Worm (Caenorhabditis elegans): Measurements from ENCODE around the gene K01G12.22.

K01G12.22 gene

ce11 chrIV:14182077-14182476 lies 9.9 kb upstream of the K01G12.22 start, which contains the start of gene R05A10.1:
R05A10.1 (plus strand) TSS chrIV:14182377.
- TF ChIP-seq nhr-28 (tag; optimal IDR thresholded peaks at IDR 0.05) (no peak), ceh-83 (GFP tag; optimal IDR thresholded peaks at IDR 0.05) (no peak), snpc-4 (tag; optimal IDR thresholded peaks at IDR 0.05) (no peak), blmp-1 (tag; optimal IDR thresholded peaks at IDR 0.05) (no peak), zip-8 (tag; optimal IDR thresholded peaks at IDR 0.05) (no peak), cnd-1 (tag; optimal IDR thresholded peaks at IDR 0.05) (no peak), sem-2 (GFP tag; optimal IDR thresholded peaks at IDR 0.05) (no peak), tbx-8 (GFP tag; optimal IDR thresholded peaks at IDR 0.05) (no peak)

ce11 chrIV:14186264-14186663 lies 5.8 kb upstream of the K01G12.22 start:
- TF ChIP-seq nhr-2 (tag; optimal IDR thresholded peaks at IDR 0.05): no peak
- no peak for TF ChIP-seq ztf-11 (tag; optimal IDR thresholded peaks at IDR 0.05)
- TF ChIP-seq drap-1 (GFP tag; optimal IDR thresholded peaks at IDR 0.05): no peak
- TF ChIP-seq blmp-1 (tag; optimal IDR thresholded peaks at IDR 0.05): no peak
- TF ChIP-seq cnd-1 (tag; optimal IDR thresholded peaks at IDR 0.05): no peak
- TF ChIP-seq sem-2 (GFP tag; optimal IDR thresholded peaks at IDR 0.05): no peak
- no peak for TF ChIP-seq ceh-43 (GFP tag; optimal IDR thresholded peaks at IDR 0.05)
- TF ChIP-seq ham-2 (GFP tag; optimal IDR thresholded peaks at IDR 0.05): no peak
- TF ChIP-seq snpc-4 (tag; optimal IDR thresholded peaks at IDR 0.05): no peak
- TF ChIP-seq zip-8 (tag; optimal IDR thresholded peaks at IDR 0.05): no peak
- TF ChIP-seq lin-32 (GFP tag; optimal IDR thresholded peaks at IDR 0.05): no peak
- no peak for TF ChIP-seq elt-1 (tag; optimal IDR thresholded peaks at IDR 0.05; ENCODE audit: borderline replicate concordance, insufficient read depth)
- no peak for TF ChIP-seq ceh-39 (tag; optimal IDR thresholded peaks at IDR 0.05)
- TF ChIP-seq tbx-8 (GFP tag; optimal IDR thresholded peaks at IDR 0.05): no peak
- no peak for TF ChIP-seq nhr-12 (tag; optimal IDR thresholded peaks at IDR 0.05)
- no peak for TF ChIP-seq mep-1 (tag; optimal IDR thresholded peaks at IDR 0.05)

ce11 chrIV:14193196-14193595 lies 1.2 kb downstream of the K01G12.22 start, which contains the start of gene K01G12.3:
K01G12.3 (plus strand) TSS chrIV:14193496.
- no peak for TF ChIP-seq nhr-76 (tag; optimal IDR thresholded peaks at IDR 0.05)
- TF ChIP-seq sptf-1 (tag; optimal IDR thresholded peaks at IDR 0.05): no peak
- TF ChIP-seq nhr-2 (tag; optimal IDR thresholded peaks at IDR 0.05): no peak
- no peak for TF ChIP-seq nhr-12 (tag; optimal IDR thresholded peaks at IDR 0.05)
- TF ChIP-seq ceh-39 (tag; optimal IDR thresholded peaks at IDR 0.05): no peak
- TF ChIP-seq hlh-1 (tag; optimal IDR thresholded peaks at IDR 0.05): no peak
- TF ChIP-seq elt-3 (tag; optimal IDR thresholded peaks at IDR 0.05): no peak
- no peak for TF ChIP-seq bed-3 (GFP tag; optimal IDR thresholded peaks at IDR 0.05)
- TF ChIP-seq lsy-2 (tag; optimal IDR thresholded peaks at IDR 0.05): no peak
- no peak for TF ChIP-seq snpc-4 (tag; optimal IDR thresholded peaks at IDR 0.05)
- no peak for TF ChIP-seq pha-4 (tag; optimal IDR thresholded peaks at IDR 0.05)
- TF ChIP-seq ceh-43 (GFP tag; optimal IDR thresholded peaks at IDR 0.05): no peak
- TF ChIP-seq ceh-83 (GFP tag; optimal IDR thresholded peaks at IDR 0.05): no peak
- TF ChIP-seq ztf-11 (tag; optimal IDR thresholded peaks at IDR 0.05): no peak
- no peak for TF ChIP-seq drap-1 (GFP tag; optimal IDR thresholded peaks at IDR 0.05)
- no peak for TF ChIP-seq ham-2 (GFP tag; optimal IDR thresholded peaks at IDR 0.05)
- no peak for TF ChIP-seq nhr-28 (tag; optimal IDR thresholded peaks at IDR 0.05)
- TF ChIP-seq unc-62 (GFP tag; optimal IDR thresholded peaks at IDR 0.05): no peak

- TF ChIP-seq unc-62 (GFP tag; optimal IDR thresholded peaks at IDR 0.05): no peak
- TF ChIP-seq elt-1 (tag; optimal IDR thresholded peaks at IDR 0.05; ENCODE audit: borderline replicate concordance, insufficient read depth): no peak
- no peak for TF ChIP-seq elt-3 (tag; optimal IDR thresholded peaks at IDR 0.05)
- no peak for TF ChIP-seq lsy-2 (tag; optimal IDR thresholded peaks at IDR 0.05)
- TF ChIP-seq snpc-4 (tag; optimal IDR thresholded peaks at IDR 0.05): no peak
- no peak for TF ChIP-seq ces-1 (GFP tag; optimal IDR thresholded peaks at IDR 0.05)
- no peak for TF ChIP-seq nhr-237 (tag; optimal IDR thresholded peaks at IDR 0.05)
- TF ChIP-seq ceh-39 (tag; optimal IDR thresholded peaks at IDR 0.05): no peak
- no peak for TF ChIP-seq tbx-8 (GFP tag; optimal IDR thresholded peaks at IDR 0.05)
- TF ChIP-seq M03D4.4 (tag; optimal IDR thresholded peaks at IDR 0.05): no peak
These were observed 2.3 kb downstream of the K01G12.22 start for ce11 chrIV:14194317-14194716.

- TF ChIP-seq sem-2 (GFP tag; optimal IDR thresholded peaks at IDR 0.05) (no peak), zip-8 (tag; optimal IDR thresholded peaks at IDR 0.05) (no peak), lin-32 (GFP tag; optimal IDR thresholded peaks at IDR 0.05) (no peak), ceh-43 (GFP tag; optimal IDR thresholded peaks at IDR 0.05) (no peak)
These were observed 4.2 kb downstream of the K01G12.22 start, which contains the start of gene F02H6.2 for ce11 chrIV:14196176-14196575. F02H6.2 (plus strand) TSS chrIV:14196476.

- no peak for TF ChIP-seq snpc-4 (tag; optimal IDR thresholded peaks at IDR 0.05)
- TF ChIP-seq nhr-76 (tag; optimal IDR thresholded peaks at IDR 0.05): no peak
- no peak for TF ChIP-seq elt-1 (tag; optimal IDR thresholded peaks at IDR 0.05; ENCODE audit: borderline replicate concordance, insufficient read depth)
- TF ChIP-seq cnd-1 (tag; optimal IDR thresholded peaks at IDR 0.05): no peak
- no peak for TF ChIP-seq mep-1 (tag; optimal IDR thresholded peaks at IDR 0.05)
- TF ChIP-seq blmp-1 (tag; optimal IDR thresholded peaks at IDR 0.05): no peak
These were observed 11.1 kb downstream of the K01G12.22 start, which contains the start of gene F02H6.3 for ce11 chrIV:14203162-14203561. F02H6.3 (plus strand) TSS chrIV:14203427.
